Fruit fly (Drosophila melanogaster): Measurements from ENCODE around the gene CG31988.

DNA sequence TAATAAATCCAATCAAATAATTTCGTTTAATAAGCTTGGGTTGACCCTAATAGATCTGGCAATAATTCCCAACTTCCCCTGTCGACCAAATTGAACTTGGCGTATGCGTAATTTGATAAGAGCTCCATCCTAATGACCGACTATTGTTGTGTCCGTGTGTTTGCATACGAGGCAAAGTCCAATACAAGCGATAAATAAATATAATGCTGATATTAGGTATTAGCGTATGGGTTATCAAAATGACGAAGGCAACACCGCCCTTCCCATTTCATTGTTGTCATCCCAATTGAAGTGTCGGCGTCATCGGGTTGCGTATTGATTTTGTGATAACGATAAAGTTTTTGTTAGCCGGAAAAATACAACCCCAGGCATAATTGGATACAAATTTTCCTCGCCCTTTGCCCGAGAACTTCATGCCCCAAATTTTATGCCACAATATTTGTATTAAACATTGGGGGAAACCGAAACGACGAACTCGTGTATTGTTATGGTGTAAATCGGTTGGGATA is 13.3 kb downstream of the CG31988 start:
- TF ChIP-seq Smox (GFP tag; optimal IDR thresholded peaks at IDR 0.05) (no peak), CG3919 (GFP tag; optimal IDR thresholded peaks at IDR 0.05) (no peak), achi (GFP tag; optimal IDR thresholded peaks at IDR 0.05) (no peak), CG31627 (GFP tag; optimal IDR thresholded peaks at IDR 0.05) (no peak), acj6 (GFP tag; optimal IDR thresholded peaks at IDR 0.05) (no peak), Ets96B (tag; optimal IDR thresholded peaks at IDR 0.05) (no peak)
